Worm (Caenorhabditis elegans): ENCODE results near the gene fbxc-43.

ce11 chrII:4284305-4285193 is 48.8 kb upstream of the fbxc-43 start:
- TF ChIP-seq C34F6.9 (tag; optimal IDR thresholded peaks at IDR 0.05) (no peak), lsy-2 (tag; optimal IDR thresholded peaks at IDR 0.05) (no peak), ztf-11 (tag; optimal IDR thresholded peaks at IDR 0.05) (no peak), ztf-4 (tag; optimal IDR thresholded peaks at IDR 0.05) (no peak), skn-1 (tag; optimal IDR thresholded peaks at IDR 0.05) (no peak), nhr-11 (tag; optimal IDR thresholded peaks at IDR 0.05) (no peak), mdl-1 (tag; optimal IDR thresholded peaks at IDR 0.05) (no peak), elt-3 (tag; optimal IDR thresholded peaks at IDR 0.05) (no peak), dmd-4 (tag; optimal IDR thresholded peaks at IDR 0.05) (no peak), nhr-12 (tag; optimal IDR thresholded peaks at IDR 0.05) (no peak), lin-13 (GFP tag; optimal IDR thresholded peaks at IDR 0.05) (no peak), nhr-6 (tag; optimal IDR thresholded peaks at IDR 0.05) (no peak)

Data from whole organism, L2 larva.